Worm (Caenorhabditis elegans) whole organism, late embryonic: ENCODE measurements around the gene T20D4.11.

Source experiments
- C38D4.7 ChIP-seq: fragments of 200-800 bp; sonication (Bioruptor generic); optimal IDR thresholded peaks from 2 replicates; lab custom pipeline; 2018; ENCODE audit warnings: mild to moderate bottlenecking, missing genetic modification characterization, moderate library complexity, missing compliant biosample characterization
- K09A11.1 ChIP-seq: sonication (generic microtip); optimal IDR thresholded peaks from 2 replicates; lab custom pipeline; 2017; ENCODE audit warnings: antibody characterized with exemption, mild to moderate bottlenecking, missing genetic modification characterization, missing compliant biosample characterization; ENCODE audit not compliant: insufficient read depth
- ama-1 ChIP-seq: fragments of 150-350 bp; optimal IDR thresholded peaks from 2 replicates; lab custom pipeline; 2014
- ceh-45 ChIP-seq: fragments of 200-800 bp; sonication (Bioruptor generic); IDR thresholded peaks from 2 replicates; pipeline ENCODE4 v1.3.6; 2022; ENCODE audit warnings: missing genetic modification reagents, missing genetic modification characterization, missing compliant biosample characterization
- fkh-10 ChIP-seq: fragments of 150-350 bp; optimal IDR thresholded peaks from 2 replicates; lab custom pipeline; 2014; ENCODE audit warnings: missing biosample characterization, missing genetic modification reagents, missing genetic modification characterization
- hlh-13 ChIP-seq: fragments of 200-800 bp; sonication (Bioruptor generic); optimal IDR thresholded peaks from 2 replicates; lab custom pipeline; 2018; ENCODE audit warnings: mild to moderate bottlenecking, missing genetic modification characterization, missing compliant biosample characterization
- hlh-30 ChIP-seq: sonication (generic microtip); optimal IDR thresholded peaks from 2 replicates; lab custom pipeline; 2017; ENCODE audit warnings: antibody characterized with exemption, missing genetic modification characterization, missing compliant biosample characterization; ENCODE audit not compliant: insufficient read depth
- hlh-8 ChIP-seq: sonication (generic microtip); optimal IDR thresholded peaks from 2 replicates; lab custom pipeline; 2016; ENCODE audit warnings: missing genotype, missing genetic modification characterization, missing compliant biosample characterization
- nhr-11 ChIP-seq: fragments of 150-350 bp; optimal IDR thresholded peaks from 2 replicates; lab custom pipeline; 2014; ENCODE audit warnings: missing biosample characterization, missing genetic modification characterization
- pqm-1 ChIP-seq: sonication (generic microtip); optimal IDR thresholded peaks from 2 replicates; lab custom pipeline; 2016; ENCODE audit warnings: missing genetic modification characterization, missing compliant biosample characterization

- TF ChIP-seq hlh-8 (tag; lab: Kevin White, UChicago) (no peak), hlh-30 (no peak), nhr-11 (tag; lab: Kevin White, UChicago) (no peak), K09A11.1 (tag; lab: Kevin White, UChicago) (no peak), ama-1 (no peak), fkh-10 (GFP tag; lab: Kevin White, UChicago) (no peak), hlh-13 (GFP tag; lab: Kevin White, UChicago) (no peak), C38D4.7 (no peak), ceh-45 (GFP tag; lab: Robert Waterston, UW) (no peak), pqm-1 (tag; lab: Kevin White, UChicago) (no peak)
These were observed 10.2 kb upstream of the T20D4.11 start for ce11 chrV:3388299-3388698.
